Worm (Caenorhabditis elegans) whole organism, late embryonic: ENCODE measurements around the gene clec-233.

ENCODE experiments used
- C38D4.7 ChIP-seq: fragments of 200-800 bp; sonication (Bioruptor generic); optimal IDR thresholded peaks from 2 replicates; lab custom pipeline; 2018; ENCODE audit warnings: mild to moderate bottlenecking, missing genetic modification characterization, moderate library complexity, missing compliant biosample characterization
- F13H6.1 ChIP-seq: sonication (generic microtip); optimal IDR thresholded peaks from 2 replicates; lab custom pipeline; 2016; ENCODE audit warnings: missing genetic modification characterization, missing compliant biosample characterization
- K09A11.1 ChIP-seq: sonication (generic microtip); optimal IDR thresholded peaks from 2 replicates; lab custom pipeline; 2017; ENCODE audit warnings: antibody characterized with exemption, mild to moderate bottlenecking, missing genetic modification characterization, missing compliant biosample characterization; ENCODE audit not compliant: insufficient read depth
- Y22D7AL.16 ChIP-seq: sonication (generic microtip); optimal IDR thresholded peaks from 2 replicates; lab custom pipeline; 2016; ENCODE audit warnings: missing genetic modification characterization, missing compliant biosample characterization
- ahr-1 ChIP-seq: sonication (generic microtip); optimal IDR thresholded peaks from 2 replicates; lab custom pipeline; 2016; ENCODE audit warnings: missing genetic modification characterization, missing compliant biosample characterization
- ceh-14 ChIP-seq: sonication (generic microtip); optimal IDR thresholded peaks from 2 replicates; lab custom pipeline; 2016; ENCODE audit warnings: missing genotype, missing genetic modification characterization, missing compliant biosample characterization
- ceh-19 ChIP-seq: fragments of 200-800 bp; sonication (Bioruptor generic); optimal IDR thresholded peaks from 2 replicates; lab custom pipeline; 2018; ENCODE audit warnings: mild to moderate bottlenecking, missing genetic modification characterization, missing compliant biosample characterization
- ceh-22 ChIP-seq: sonication (generic microtip); optimal IDR thresholded peaks from 2 replicates; lab custom pipeline; 2017; ENCODE audit warnings: missing biosample characterization, missing genetic modification characterization
- ceh-24 ChIP-seq: sonication (generic microtip); optimal IDR thresholded peaks from 2 replicates; lab custom pipeline; 2016; ENCODE audit warnings: mild to moderate bottlenecking, missing genetic modification characterization, missing compliant biosample characterization
- ceh-31 ChIP-seq: sonication (generic microtip); optimal IDR thresholded peaks from 2 replicates; lab custom pipeline; 2016; ENCODE audit warnings: missing genetic modification characterization, missing compliant biosample characterization
- ceh-34 ChIP-seq: sonication (generic microtip); optimal IDR thresholded peaks from 2 replicates; lab custom pipeline; 2016; ENCODE audit warnings: mild to moderate bottlenecking, missing genetic modification characterization, missing compliant biosample characterization
- ceh-45 ChIP-seq: fragments of 200-800 bp; sonication (Bioruptor generic); IDR thresholded peaks from 2 replicates; pipeline ENCODE4 v1.3.6; 2022; ENCODE audit warnings: missing genetic modification reagents, missing genetic modification characterization, missing compliant biosample characterization
- ceh-6 ChIP-seq: fragments of 200-800 bp; sonication (Bioruptor generic); optimal IDR thresholded peaks from 2 replicates; lab custom pipeline; 2018; ENCODE audit warnings: mild to moderate bottlenecking, missing genetic modification characterization, missing compliant biosample characterization
- ceh-9 ChIP-seq: sonication (generic microtip); optimal IDR thresholded peaks from 2 replicates; lab custom pipeline; 2016; ENCODE audit warnings: mild to moderate bottlenecking, missing genetic modification characterization, inconsistent platforms, missing compliant biosample characterization
- dve-1 ChIP-seq: sonication (generic microtip); optimal IDR thresholded peaks from 2 replicates; lab custom pipeline; 2017; ENCODE audit warnings: antibody characterized with exemption, mild to moderate bottlenecking, missing genetic modification characterization, missing compliant biosample characterization
- elt-2 ChIP-seq: sonication (generic microtip); optimal IDR thresholded peaks from 2 replicates; lab custom pipeline; 2016; ENCODE audit warnings: missing genetic modification reagents, missing genetic modification characterization, missing compliant biosample characterization
- ets-4 ChIP-seq: sonication (generic microtip); optimal IDR thresholded peaks from 2 replicates; lab custom pipeline; 2016; ENCODE audit warnings: missing genetic modification characterization, missing compliant biosample characterization
- fkh-6 ChIP-seq: sonication (generic microtip); optimal IDR thresholded peaks from 2 replicates; lab custom pipeline; 2016; ENCODE audit warnings: missing genetic modification characterization, missing compliant biosample characterization
- hlh-13 ChIP-seq: fragments of 200-800 bp; sonication (Bioruptor generic); optimal IDR thresholded peaks from 2 replicates; lab custom pipeline; 2018; ENCODE audit warnings: mild to moderate bottlenecking, missing genetic modification characterization, missing compliant biosample characterization
- hlh-15 ChIP-seq: sonication (generic microtip); optimal IDR thresholded peaks from 2 replicates; lab custom pipeline; 2016; ENCODE audit warnings: missing genetic modification characterization, missing compliant biosample characterization
- hlh-30 ChIP-seq: sonication (generic microtip); optimal IDR thresholded peaks from 2 replicates; lab custom pipeline; 2017; ENCODE audit warnings: antibody characterized with exemption, missing genetic modification characterization, missing compliant biosample characterization; ENCODE audit not compliant: insufficient read depth
- lim-6 ChIP-seq: sonication (generic microtip); optimal IDR thresholded peaks from 2 replicates; lab custom pipeline; 2016; ENCODE audit warnings: missing genetic modification characterization, missing compliant biosample characterization
- madf-2 ChIP-seq: sonication (generic microtip); optimal IDR thresholded peaks from 2 replicates; lab custom pipeline; 2017; ENCODE audit warnings: missing genetic modification characterization, missing compliant biosample characterization
- mec-3 ChIP-seq: sonication (generic microtip); optimal IDR thresholded peaks from 2 replicates; lab custom pipeline; 2016; ENCODE audit warnings: borderline replicate concordance, missing genetic modification characterization, missing compliant biosample characterization
- nhr-11 ChIP-seq: fragments of 150-350 bp; optimal IDR thresholded peaks from 2 replicates; lab custom pipeline; 2014; ENCODE audit warnings: missing biosample characterization, missing genetic modification characterization
- nhr-232 ChIP-seq: sonication (generic microtip); optimal IDR thresholded peaks from 2 replicates; lab custom pipeline; 2016; ENCODE audit warnings: missing genetic modification characterization, missing compliant biosample characterization
- odd-2 ChIP-seq: sonication (generic microtip); optimal IDR thresholded peaks from 2 replicates; lab custom pipeline; 2017; ENCODE audit warnings: antibody characterized with exemption, mild to moderate bottlenecking, missing genetic modification characterization, missing compliant biosample characterization
- pqm-1 ChIP-seq: sonication (generic microtip); optimal IDR thresholded peaks from 2 replicates; lab custom pipeline; 2016; ENCODE audit warnings: missing genetic modification characterization, missing compliant biosample characterization
- pros-1 ChIP-seq: fragments of 150-350 bp; optimal IDR thresholded peaks from 2 replicates; lab custom pipeline; 2014; ENCODE audit warnings: missing biosample characterization, missing genetic modification reagents, missing genetic modification characterization
- ref-2 ChIP-seq: sonication (generic microtip); optimal IDR thresholded peaks from 2 replicates; lab custom pipeline; 2016; ENCODE audit warnings: missing genetic modification characterization, missing compliant biosample characterization
- sdc-2 ChIP-seq: sonication (generic microtip); optimal IDR thresholded peaks from 2 replicates; lab custom pipeline; 2016; ENCODE audit warnings: missing genotype, missing genetic modification characterization, missing compliant biosample characterization
- sox-4 ChIP-seq: sonication (generic microtip); optimal IDR thresholded peaks from 2 replicates; lab custom pipeline; 2017; ENCODE audit warnings: mild to moderate bottlenecking, missing genetic modification characterization, inconsistent platforms, missing compliant biosample characterization
- tbx-7 ChIP-seq: sonication (generic microtip); optimal IDR thresholded peaks from 2 replicates; lab custom pipeline; 2016; ENCODE audit warnings: missing genotype, missing genetic modification characterization, missing compliant biosample characterization
- unc-42 ChIP-seq: sonication (generic microtip); optimal IDR thresholded peaks from 2 replicates; lab custom pipeline; 2016; ENCODE audit warnings: missing genotype, missing genetic modification characterization, missing compliant biosample characterization
- unc-55 ChIP-seq: sonication (generic microtip); optimal IDR thresholded peaks from 2 replicates; lab custom pipeline; 2017; ENCODE audit warnings: missing biosample characterization, missing genetic modification reagents, missing genetic modification characterization
- ztf-16 ChIP-seq: sonication (generic microtip); optimal IDR thresholded peaks from 2 replicates; lab custom pipeline; 2017; ENCODE audit warnings: missing genetic modification characterization, missing compliant biosample characterization

clec-233 gene

DNA sequence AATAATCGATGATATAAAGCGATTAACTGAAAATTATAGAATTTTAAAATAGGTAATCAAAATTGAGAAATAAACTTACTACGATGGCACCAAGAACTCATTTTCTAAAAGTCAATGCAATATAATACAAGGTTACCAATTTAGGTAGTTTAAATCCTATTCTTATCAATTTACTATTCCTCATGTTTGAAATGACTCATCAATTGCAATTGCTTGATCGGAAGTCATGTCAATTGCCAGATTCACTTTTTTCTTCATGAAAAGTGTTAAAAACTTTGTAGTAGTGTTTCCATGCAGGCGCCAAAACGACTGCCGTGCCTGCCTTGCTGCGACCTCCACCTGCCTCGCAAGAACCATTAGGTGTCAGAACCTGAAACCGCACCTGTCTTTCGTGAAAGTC, 7.1 kb upstream of the clec-233 start, which contains the start of gene F11A5.13:
TSS of gene F11A5.13 (minus strand) at position 101 of the 400 bp plus-strand sequence.
- TF ChIP-seq unc-42 (tag; lab: Kevin White, UChicago) (no peak), lim-6 (tag; lab: Kevin White, UChicago) (no peak), sox-4 (tag; lab: Kevin White, UChicago) (no peak), odd-2 (tag; lab: Kevin White, UChicago) (no peak), ztf-16 (no peak), ref-2 (tag; lab: Kevin White, UChicago) (no peak)
- TF ChIP-seq, all 69 proteins: peak for 0

DNA sequence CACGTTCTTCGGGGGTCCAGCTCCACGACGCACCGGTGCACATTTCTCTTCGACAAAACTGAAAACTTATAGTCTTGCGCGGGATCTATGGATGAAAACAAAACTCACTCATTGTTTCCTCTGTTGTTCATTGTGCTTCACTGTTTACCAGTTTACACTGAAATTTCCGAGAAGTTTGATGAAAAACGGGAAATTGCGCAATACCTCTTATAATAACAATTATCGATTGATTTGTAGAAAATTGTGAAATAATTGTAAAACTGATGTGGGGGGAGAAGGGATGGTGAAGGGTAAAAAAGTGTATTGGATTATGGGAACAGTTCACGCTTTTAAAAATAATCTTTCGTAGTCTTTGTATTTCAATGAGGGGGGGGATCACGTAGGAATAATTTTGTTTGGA, 4.3 kb upstream of the clec-233 start:
- TF ChIP-seq unc-55 (GFP tag; lab: Kevin White, UChicago) (no peak), unc-42 (tag; lab: Kevin White, UChicago) (no peak), C38D4.7 (GFP tag; lab: Kevin White, UChicago) (no peak)

DNA sequence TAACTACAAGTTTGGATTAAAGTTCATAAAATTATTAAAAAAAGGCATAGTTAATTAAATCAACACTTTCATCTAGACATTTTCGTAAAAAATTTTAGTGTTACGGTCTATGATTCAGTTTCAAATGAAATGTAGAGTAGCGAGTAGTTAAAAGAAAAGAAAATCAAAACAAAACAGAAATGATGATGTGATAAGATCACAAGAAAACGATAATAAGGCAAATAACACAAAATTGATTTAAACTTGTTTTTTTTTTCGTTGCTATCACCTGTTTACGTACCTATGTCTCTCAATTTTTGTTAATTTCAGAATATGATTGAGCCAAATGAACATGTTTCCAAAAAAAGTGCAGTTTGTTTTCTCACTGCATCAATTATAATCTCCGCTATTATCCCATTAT, 3.8 kb upstream of the clec-233 start, which contains the start of the genes F21H7.2 and F21H7.12:
TSS of gene F21H7.2 (minus strand) at position 101 of the 400 bp plus-strand sequence.
TSS of gene F21H7.12 (plus strand) at position 270 of the 400 bp plus-strand sequence.
- TF ChIP-seq hlh-15 (tag; lab: Kevin White, UChicago): no peak
- no peak for TF ChIP-seq tbx-7 (tag; lab: Kevin White, UChicago)
- TF ChIP-seq fkh-6: no peak
- no peak for TF ChIP-seq Y22D7AL.16 (tag; lab: Kevin White, UChicago)
- TF ChIP-seq ceh-6 (GFP tag; lab: Kevin White, UChicago): no peak
- TF ChIP-seq ceh-31: no peak
- TF ChIP-seq lim-6 (tag; lab: Kevin White, UChicago): no peak
- no peak for TF ChIP-seq hlh-13 (GFP tag; lab: Kevin White, UChicago)
- no peak for TF ChIP-seq mec-3 (tag; lab: Kevin White, UChicago)
- no peak for TF ChIP-seq ets-4 (tag; lab: Kevin White, UChicago)
- TF ChIP-seq nhr-11: no peak
- no peak for TF ChIP-seq odd-2 (tag; lab: Kevin White, UChicago)

DNA sequence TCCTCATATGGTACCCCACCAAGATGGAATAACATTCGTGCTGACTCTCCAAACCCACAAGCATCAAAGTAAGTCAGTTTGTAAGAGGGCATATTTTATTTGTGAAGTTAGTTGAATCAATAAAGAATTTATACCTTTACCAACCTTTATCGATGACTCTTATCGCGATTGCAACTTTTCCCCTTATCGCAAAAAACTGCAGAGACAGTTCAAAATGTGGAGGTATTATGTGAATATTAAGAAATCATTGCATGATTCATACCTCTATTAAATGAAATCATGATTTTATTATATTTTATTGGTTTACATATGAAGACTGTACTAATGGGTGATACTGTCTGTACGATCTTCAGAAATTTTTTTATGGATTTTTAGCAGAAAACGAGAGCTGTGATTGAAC, 1.5 kb upstream of the clec-233 start, which contains the start of gene gst-22:
TSS of gene gst-22 (minus strand) at position 103 of the 400 bp plus-strand sequence.
- TF ChIP-seq ahr-1 (no peak), elt-2 (tag; lab: Kevin White, UChicago) (peak; percentile 86)

DNA sequence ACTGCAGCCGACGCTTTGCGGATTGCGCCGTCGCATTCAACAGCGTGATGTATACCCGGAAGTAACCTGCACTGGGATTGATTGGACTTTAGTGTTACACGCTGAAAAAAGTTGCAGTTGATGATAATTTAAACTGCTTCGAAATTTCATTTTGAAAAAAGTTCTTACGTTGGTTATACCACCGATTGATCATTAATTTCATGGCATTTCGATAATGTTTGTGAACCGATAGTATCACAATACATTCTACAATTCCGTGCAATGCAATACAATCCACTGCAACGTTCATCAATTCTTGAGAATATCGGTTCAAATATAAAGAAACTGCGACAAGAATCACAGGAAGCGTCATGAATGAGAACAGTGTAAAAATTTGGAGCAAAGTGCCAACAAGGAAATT, 1.4 kb downstream of the clec-233 start, which contains the start of gene F21H7.3:
TSS of gene F21H7.3 (minus strand) at position 101 of the 400 bp plus-strand sequence.
- TF ChIP-seq C38D4.7 (GFP tag; lab: Kevin White, UChicago) (no peak), F13H6.1 (tag; lab: Kevin White, UChicago) (no peak), pqm-1 (tag; lab: Kevin White, UChicago) (no peak), ceh-24 (tag; lab: Kevin White, UChicago) (no peak), pros-1 (no peak), ceh-34 (tag; lab: Kevin White, UChicago) (no peak), sox-4 (tag; lab: Kevin White, UChicago) (no peak), ceh-45 (no peak), ceh-14 (tag; lab: Kevin White, UChicago) (no peak), unc-42 (tag; lab: Kevin White, UChicago) (no peak), ceh-9 (tag; lab: Kevin White, UChicago) (no peak), hlh-30 (tag; lab: Kevin White, UChicago) (no peak), madf-2 (tag; lab: Kevin White, UChicago) (no peak), K09A11.1 (tag; lab: Kevin White, UChicago) (no peak), nhr-232 (no peak), sdc-2 (tag; lab: Kevin White, UChicago) (no peak), dve-1 (no peak), ceh-19 (GFP tag; lab: Kevin White, UChicago) (no peak), ceh-22 (tag; lab: Kevin White, UChicago) (no peak)
- TF ChIP-seq, all 69 proteins: peak for 0
